Worm (Caenorhabditis elegans) whole organism, dauer: ENCODE data around the gene T05C12.9.

Source experiments
- unc-62 ChIP-seq: sonication (generic microtip); optimal IDR thresholded peaks from 2 replicates; lab custom pipeline; 2017; ENCODE audit warnings: missing biosample characterization, missing genetic modification reagents, missing genetic modification characterization

T05C12.9 gene

DNA sequence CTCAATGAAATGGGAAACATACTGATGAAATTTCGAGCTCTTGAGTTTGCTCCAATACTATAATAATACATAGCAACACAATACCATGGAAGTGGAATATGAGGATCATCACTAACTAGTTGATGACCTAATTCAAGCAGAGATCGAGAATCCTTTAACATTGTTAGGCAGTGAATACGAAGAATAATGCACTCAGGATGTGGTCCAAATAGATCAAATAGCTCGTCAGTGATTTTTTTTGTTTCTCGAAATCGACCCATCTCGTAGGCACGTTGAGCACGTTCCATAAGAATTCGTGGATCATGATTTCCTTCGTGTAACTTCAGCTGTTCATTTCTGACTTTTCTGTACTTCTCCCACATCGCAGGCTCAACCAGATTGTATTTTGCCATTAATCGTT lies 32.1 kb downstream of the T05C12.9 start:
- TF ChIP-seq unc-62 (GFP tag; lab: Kevin White, UChicago): no peak

DNA sequence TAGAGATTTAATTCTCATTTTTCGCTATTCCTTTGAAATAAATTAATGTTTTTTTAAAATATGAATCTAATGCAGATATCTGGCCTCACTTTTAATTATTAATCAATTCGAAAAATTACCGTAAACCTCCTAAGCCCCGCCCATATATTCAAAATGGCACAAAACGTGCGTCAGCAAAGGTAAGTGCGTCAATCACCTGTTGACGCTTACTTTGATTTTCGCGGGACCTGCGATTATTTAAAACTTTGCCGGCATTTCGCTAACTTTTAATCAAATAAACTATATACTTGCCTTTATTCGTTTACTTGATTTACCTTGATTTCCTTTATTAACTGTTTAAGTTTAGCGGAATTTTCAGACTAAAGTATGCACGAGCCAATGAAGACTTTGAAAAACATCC lies 35.0 kb downstream of the T05C12.9 start, which contains the start of gene pch-2:
Gene pch-2, plus strand, starts transcription at position 359 of the 400 bp plus-strand sequence.
- TF ChIP-seq unc-62 (GFP tag; lab: Kevin White, UChicago): no peak

DNA sequence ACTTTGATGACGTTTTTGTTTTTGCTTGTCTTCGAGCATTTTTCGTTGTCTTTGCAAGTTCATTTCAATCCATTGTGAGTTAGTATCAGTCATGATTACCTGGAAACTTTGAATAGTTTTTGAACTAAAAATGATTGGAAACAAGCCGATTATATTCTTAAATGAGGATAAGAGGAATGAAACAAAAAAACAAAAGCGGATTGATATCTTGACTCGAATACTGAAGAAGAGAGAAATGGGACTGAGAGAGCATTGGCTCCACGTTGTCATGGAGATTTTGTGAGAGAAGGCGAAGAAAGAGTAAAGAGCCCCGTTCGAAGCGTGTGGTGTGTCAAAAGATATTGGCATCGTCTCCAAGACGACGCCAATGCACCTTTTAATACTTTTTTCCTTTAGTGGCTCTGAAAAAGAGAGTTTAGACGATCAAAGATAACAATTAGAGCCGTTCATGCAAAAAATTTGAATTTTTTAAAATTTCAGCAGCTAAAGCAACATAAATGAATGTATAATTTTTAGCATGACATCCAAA lies 36.1 kb downstream of the T05C12.9 start, which contains the start of the genes tub-1 and tmem-138:
Gene tub-1, minus strand, starts transcription at position 101 of the 529 bp plus-strand sequence.
Gene tmem-138, plus strand, starts transcription at position 479 of the 529 bp plus-strand sequence.
- TF ChIP-seq unc-62 (GFP tag; lab: Kevin White, UChicago): no peak

DNA sequence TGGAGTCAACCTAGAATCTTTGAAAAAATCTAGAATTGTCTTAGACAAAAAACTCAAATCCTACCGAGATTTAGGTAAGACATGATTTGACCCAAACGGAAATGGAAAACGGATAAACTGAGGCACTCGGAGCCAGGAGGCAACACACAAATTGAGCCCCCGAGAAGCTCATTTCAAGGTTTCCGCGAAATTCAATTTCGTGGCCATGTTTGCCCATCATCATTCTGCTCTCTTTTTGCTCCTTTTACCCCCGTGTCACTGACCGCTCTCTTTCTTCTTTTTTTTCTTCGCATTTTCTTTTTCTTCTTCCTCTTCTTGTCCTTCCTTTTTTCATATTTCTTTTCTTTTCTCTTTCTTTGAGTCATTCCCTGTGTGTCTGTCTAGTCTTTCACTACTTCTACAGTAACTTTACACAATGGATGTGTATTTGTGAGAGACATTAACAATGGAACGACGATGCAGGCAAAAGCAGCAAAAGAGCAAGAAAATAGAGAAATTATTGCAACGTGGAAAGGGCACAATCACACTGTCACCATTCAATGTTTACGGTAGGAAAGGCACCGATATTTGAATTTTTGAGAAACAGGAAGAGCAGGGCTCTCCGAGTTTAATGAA lies 40.2 kb downstream of the T05C12.9 start:
- TF ChIP-seq unc-62 (GFP tag; lab: Kevin White, UChicago): no peak

DNA sequence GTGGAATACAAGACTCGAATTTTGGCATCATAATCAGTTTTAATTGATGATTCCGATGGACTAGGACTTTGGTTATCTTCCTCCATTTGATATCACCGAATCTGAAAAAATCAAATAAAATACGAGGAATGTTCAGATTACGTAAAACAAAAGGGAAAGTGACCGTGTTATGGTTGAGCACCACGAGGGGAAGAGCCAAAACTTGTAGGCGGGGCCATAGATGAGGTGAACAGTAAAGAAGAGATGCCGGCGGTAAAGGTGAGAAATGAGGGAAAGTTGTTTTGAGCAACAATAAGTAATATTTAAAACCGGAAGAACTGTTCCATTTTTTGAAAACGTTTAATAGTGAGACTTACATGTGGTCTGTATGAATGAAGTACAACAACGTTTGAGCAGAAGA lies 43.1 kb downstream of the T05C12.9 start, which contains the start of gene F10B5.3:
Gene F10B5.3, minus strand, starts transcription at position 101 of the 400 bp plus-strand sequence.
- no peak for TF ChIP-seq unc-62 (GFP tag; lab: Kevin White, UChicago)

DNA sequence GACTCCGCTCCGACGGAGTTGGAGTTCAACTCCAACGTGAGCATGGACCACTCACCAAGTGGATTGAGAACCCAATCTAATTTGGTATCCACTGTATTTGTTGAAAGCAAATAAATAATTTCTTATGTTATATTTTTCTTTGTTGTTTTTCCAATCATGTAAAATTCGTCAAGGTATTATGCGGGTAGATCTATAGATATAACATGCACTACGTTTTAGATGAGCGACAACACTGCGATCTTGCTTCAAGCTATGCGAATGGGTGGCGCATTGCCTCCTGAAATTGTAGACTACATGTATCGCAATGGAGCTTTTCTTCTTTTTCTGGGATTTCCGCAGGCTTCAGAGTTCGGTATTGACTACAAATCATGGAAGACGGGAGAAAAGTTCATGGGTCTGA lies 48.5 kb downstream of the T05C12.9 start, which contains the start of gene F10B5.2:
Gene F10B5.2, plus strand, starts transcription at position 220 of the 400 bp plus-strand sequence.
- no peak for TF ChIP-seq unc-62 (GFP tag; lab: Kevin White, UChicago)

DNA sequence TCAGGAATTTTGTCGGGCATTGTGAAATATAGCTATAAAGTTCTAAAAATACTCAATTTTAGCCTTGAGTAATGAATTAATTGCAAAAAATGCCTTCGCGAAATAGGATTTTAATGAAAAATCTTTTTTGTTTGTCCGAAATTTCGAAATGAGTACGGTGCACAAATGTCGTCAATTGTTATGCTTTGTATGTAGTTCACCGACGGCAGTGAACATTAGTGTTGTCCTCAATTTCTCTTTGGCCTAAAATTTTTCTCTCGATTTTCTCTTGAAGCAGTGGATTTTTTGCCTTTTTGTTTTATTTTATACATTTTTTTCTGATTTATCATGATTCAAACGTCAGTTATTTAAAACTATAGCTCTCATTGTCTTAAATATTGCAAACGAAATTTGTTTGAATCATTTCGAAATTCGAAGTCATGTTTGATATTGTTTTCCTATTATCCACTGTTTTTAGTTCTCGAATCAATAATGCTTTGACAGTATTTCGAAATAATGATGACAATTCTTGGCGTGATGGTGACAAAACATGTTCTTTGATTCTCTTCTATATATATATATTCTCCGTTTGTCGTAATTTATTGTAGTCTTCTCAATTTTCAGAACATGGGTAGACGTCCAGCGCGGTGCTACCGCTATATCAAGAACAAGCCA lies 49.6 kb downstream of the T05C12.9 start, which contains the start of the genes ints-11 and rpl-10:
Gene ints-11, minus strand, starts transcription at position 201 of the 654 bp plus-strand sequence.
Gene rpl-10, plus strand, starts transcription at position 604 of the 654 bp plus-strand sequence.
- no peak for TF ChIP-seq unc-62 (GFP tag; lab: Kevin White, UChicago)
